Worm (Caenorhabditis elegans) whole organism, L2 larva: ENCODE measurements around the gene F08F3.8.

Experiments used
- ZK546.5 ChIP-seq: sonication (generic microtip); optimal IDR thresholded peaks from 2 replicates; lab custom pipeline; 2017; ENCODE audit warnings: missing biosample characterization, missing genetic modification characterization
- ama-1 ChIP-seq: fragments of 150-350 bp; optimal IDR thresholded peaks from 2 replicates; lab custom pipeline; 2018; ENCODE audit warnings: inconsistent platforms
- ceh-16 ChIP-seq: fragments of 150-350 bp; optimal IDR thresholded peaks from 2 replicates; lab custom pipeline; 2014; ENCODE audit warnings: missing biosample characterization, missing genetic modification characterization
- dmd-4 ChIP-seq: sonication (generic microtip); optimal IDR thresholded peaks from 2 replicates; lab custom pipeline; 2017; ENCODE audit warnings: missing biosample characterization, missing genetic modification characterization
- egl-27 ChIP-seq: sonication (generic microtip); optimal IDR thresholded peaks from 3 replicates; lab custom pipeline; 2017; ENCODE audit warnings: missing biosample characterization, missing genetic modification reagents, missing genetic modification characterization
- elt-3 ChIP-seq: sonication (generic microtip); optimal IDR thresholded peaks from 2 replicates; lab custom pipeline; 2017; ENCODE audit warnings: missing biosample characterization, missing genetic modification characterization
- fos-1 ChIP-seq: fragments of 150-350 bp; optimal IDR thresholded peaks from 2 replicates; lab custom pipeline; 2014; ENCODE audit warnings: missing biosample characterization, missing genetic modification characterization
- lsy-2 ChIP-seq, 2 experiments: fragments of 150-350 bp in 1 of 2; sonication (generic microtip) in 1 of 2; optimal IDR thresholded peaks; 2 replicates each; lab custom pipeline; 2014 to 2017; ENCODE audit warnings: missing biosample characterization in 2 of 2, missing genetic modification characterization in 2 of 2
- mab-5 ChIP-seq: fragments of 150-350 bp; optimal IDR thresholded peaks from 2 replicates; lab custom pipeline; 2014; ENCODE audit warnings: missing biosample characterization, missing genetic modification characterization
- nhr-12 ChIP-seq: fragments of 150-350 bp; optimal IDR thresholded peaks from 2 replicates; lab custom pipeline; 2014; ENCODE audit warnings: missing biosample characterization, missing genetic modification characterization
- nhr-237 ChIP-seq: fragments of 150-350 bp; optimal IDR thresholded peaks from 2 replicates; lab custom pipeline; 2014; ENCODE audit warnings: missing biosample characterization, missing genetic modification characterization
- nhr-77 ChIP-seq: fragments of 150-350 bp; optimal IDR thresholded peaks from 2 replicates; lab custom pipeline; 2014; ENCODE audit warnings: missing biosample characterization, missing genetic modification characterization
- sma-3 ChIP-seq: sonication (generic microtip); optimal IDR thresholded peaks from 2 replicates; lab custom pipeline; 2016; ENCODE audit warnings: missing genetic modification reagents, missing genetic modification characterization, missing compliant biosample characterization
- unc-55 ChIP-seq: fragments of 150-350 bp; sonication (generic microtip); optimal IDR thresholded peaks from 3 replicates; lab custom pipeline; 2014; ENCODE audit warnings: missing biosample characterization, missing genetic modification reagents, missing genetic modification characterization

DNA sequence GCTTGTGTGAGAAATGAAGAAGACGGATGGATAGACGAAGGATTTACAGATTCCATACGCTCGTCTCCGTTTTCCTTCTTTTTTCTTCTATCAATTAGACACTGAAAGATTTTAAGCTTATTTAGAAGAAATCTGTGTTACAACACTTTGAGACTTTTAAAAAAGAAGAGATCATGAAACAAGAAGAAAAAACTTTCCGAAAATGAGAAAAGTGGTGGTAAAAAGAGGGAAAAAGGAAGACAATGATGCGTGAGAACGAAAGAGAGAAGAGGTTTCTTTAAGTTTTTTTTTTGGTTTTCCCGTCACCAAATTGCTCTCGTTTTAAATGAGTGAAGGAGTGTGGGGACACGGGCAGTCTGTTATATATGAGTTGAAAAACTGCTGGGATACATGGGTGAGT, 21.2 kb upstream of the F08F3.8 start, which contains the start of gene glc-3:
- no peak for TF ChIP-seq unc-55 (GFP tag; lab: Kevin White, UChicago)
- no peak for TF ChIP-seq fos-1 (tag; lab: Kevin White, UChicago)
- TF ChIP-seq mab-5 = no peak
- no peak for TF ChIP-seq nhr-12 (tag; lab: Kevin White, UChicago)
- no peak for TF ChIP-seq nhr-77 (tag; lab: Kevin White, UChicago)
- TF ChIP-seq ama-1 (lab: Kevin White, UChicago) = no peak
- no peak for TF ChIP-seq ceh-16
- no peak for TF ChIP-seq egl-27 (tag; lab: Kevin White, UChicago)
- no peak for TF ChIP-seq elt-3 (tag; lab: Kevin White, UChicago)
- no peak for TF ChIP-seq ZK546.5 (tag; lab: Kevin White, UChicago)
- no peak for TF ChIP-seq sma-3 (GFP tag; lab: Kevin White, UChicago)
- no peak for TF ChIP-seq dmd-4
- TF ChIP-seq lsy-2 (tag; optimal IDR thresholded peaks at IDR 0.05; lab: Kevin White, UChicago) = no peak
- TF ChIP-seq nhr-237 (tag; lab: Kevin White, UChicago) = no peak
